Fruit fly (Drosophila melanogaster): ENCODE data around the gene fng.
A peak's percentile ranks its signal among the peaks of the same experiment; 100 is the strongest.

Gene fng

DNA sequence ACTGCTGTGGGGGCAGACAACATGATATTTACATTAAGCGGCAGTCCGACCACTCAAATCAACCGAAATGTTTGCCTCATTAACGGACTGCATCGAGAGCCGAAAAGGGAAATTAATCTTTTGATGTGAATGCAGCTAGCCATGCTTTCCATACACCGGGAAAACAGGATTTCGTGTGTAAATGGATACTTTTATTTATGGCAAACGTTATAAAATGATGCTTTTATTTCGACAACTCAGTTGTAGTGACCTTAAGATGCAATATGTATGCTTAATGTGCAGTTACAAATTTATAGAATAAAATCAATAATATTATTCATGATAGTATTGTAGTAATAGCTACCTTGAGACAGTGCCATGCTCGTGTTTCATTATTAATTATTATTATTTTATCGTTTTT, 17.8 kb downstream of the fng start:
- TF ChIP-seq Hnf4 (GFP tag; optimal IDR thresholded peaks at IDR 0.05): no peak
- TF ChIP-seq jim (GFP tag; optimal IDR thresholded peaks at IDR 0.05): no peak
- TF ChIP-seq psq (GFP tag; optimal IDR thresholded peaks at IDR 0.05): no peak
- TF ChIP-seq pan (optimal IDR thresholded peaks at IDR 0.05): no peak
- no peak for TF ChIP-seq foxo (GFP tag; optimal IDR thresholded peaks at IDR 0.05)
- TF ChIP-seq dl (GFP tag; optimal IDR thresholded peaks at IDR 0.05; ENCODE audit: insufficient read depth in 1 of 2, partially characterized antibody in 2 of 2): no peak
- TF ChIP-seq Hr83 (GFP tag; optimal IDR thresholded peaks at IDR 0.05; ENCODE audit: poor library complexity, severe bottlenecking): no peak
- no peak for TF ChIP-seq CG9705 (GFP tag; optimal IDR thresholded peaks at IDR 0.05)

DNA sequence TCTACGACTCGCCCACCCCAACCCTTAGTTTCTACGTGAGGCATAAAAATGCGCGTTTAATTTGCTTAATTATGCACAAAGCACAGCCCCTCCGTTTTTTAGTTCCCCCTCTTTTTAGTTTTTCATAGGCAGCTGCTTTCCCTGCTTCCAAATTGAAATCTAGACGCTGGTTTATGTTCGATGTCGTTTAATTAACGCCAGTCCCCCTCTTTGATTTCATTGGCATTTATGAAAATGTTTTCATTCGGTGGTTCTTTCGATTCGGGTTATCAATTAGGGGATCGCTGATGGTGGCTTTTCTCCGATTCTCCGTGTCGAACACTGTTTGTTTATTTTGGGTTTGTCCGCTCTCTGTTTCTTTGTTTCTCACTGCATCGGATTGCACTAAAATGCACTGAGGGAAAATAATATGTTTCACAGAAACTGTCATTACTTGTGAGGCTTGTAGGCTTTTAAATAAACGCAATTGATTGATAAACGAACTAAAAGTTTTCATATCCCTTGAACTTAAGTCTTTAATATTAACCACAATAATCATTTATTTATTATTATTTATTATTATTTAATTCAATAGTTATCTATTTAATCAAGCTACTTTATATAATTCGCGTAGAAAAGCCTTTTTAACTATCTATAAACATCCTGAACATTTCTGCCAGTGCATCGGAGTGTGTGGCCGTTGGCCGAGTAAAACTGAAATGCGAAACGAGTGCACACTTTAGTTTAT, 19.1 kb downstream of the fng start:
- TF ChIP-seq dl (GFP tag; optimal IDR thresholded peaks at IDR 0.05; ENCODE audit: insufficient read depth in 1 of 2, partially characterized antibody in 2 of 2) (no peak), sv (GFP tag; optimal IDR thresholded peaks at IDR 0.05) (no peak), usp (GFP tag; optimal IDR thresholded peaks at IDR 0.05) (no peak), OdsH (GFP tag; optimal IDR thresholded peaks at IDR 0.05) (no peak), ey (GFP tag; optimal IDR thresholded peaks at IDR 0.05) (no peak), CrebA (GFP tag; optimal IDR thresholded peaks at IDR 0.05; ENCODE audit: borderline replicate concordance) (no peak), Hr83 (GFP tag; optimal IDR thresholded peaks at IDR 0.05; ENCODE audit: poor library complexity, severe bottlenecking) (no peak), foxo (GFP tag; optimal IDR thresholded peaks at IDR 0.05) (peak in 1 of 2 experiments; percentile 48), CG9705 (GFP tag; optimal IDR thresholded peaks at IDR 0.05) (no peak), Mio (GFP tag; optimal IDR thresholded peaks at IDR 0.05) (no peak), Hr78 (GFP tag; optimal IDR thresholded peaks at IDR 0.05) (no peak), Rel (GFP tag; optimal IDR thresholded peaks at IDR 0.05) (no peak), Rel (tag; optimal IDR thresholded peaks at IDR 0.05) (no peak), Hnf4 (GFP tag; optimal IDR thresholded peaks at IDR 0.05) (no peak), tai (GFP tag; optimal IDR thresholded peaks at IDR 0.05) (no peak), Sp1 (GFP tag; optimal IDR thresholded peaks at IDR 0.05) (peak; percentile 29), woc (GFP tag; optimal IDR thresholded peaks at IDR 0.05) (no peak), sage (GFP tag; optimal IDR thresholded peaks at IDR 0.05) (no peak), jim (GFP tag; optimal IDR thresholded peaks at IDR 0.05) (no peak), brk (GFP tag; optimal IDR thresholded peaks at IDR 0.05) (no peak), Dif (GFP tag; optimal IDR thresholded peaks at IDR 0.05; ENCODE audit: partially characterized antibody) (no peak), rgr (GFP tag; optimal IDR thresholded peaks at IDR 0.05) (peak; percentile 7), HLH106 (tag; optimal IDR thresholded peaks at IDR 0.05) (peak; percentile 42), Vsx2 (GFP tag; optimal IDR thresholded peaks at IDR 0.05; ENCODE audit: partially characterized antibody) (no peak), GATAd (GFP tag; optimal IDR thresholded peaks at IDR 0.05) (no peak), lola (GFP tag; optimal IDR thresholded peaks at IDR 0.05) (no peak), CG32264 (GFP tag; optimal IDR thresholded peaks at IDR 0.05) (no peak), Abd-B (GFP tag; optimal IDR thresholded peaks at IDR 0.05) (no peak), fru (GFP tag; optimal IDR thresholded peaks at IDR 0.05) (peak; percentile 33), Jra (GFP tag; optimal IDR thresholded peaks at IDR 0.05) (no peak), psq (GFP tag; optimal IDR thresholded peaks at IDR 0.05) (peak; percentile 15), pan (optimal IDR thresholded peaks at IDR 0.05) (no peak), dsf (GFP tag; optimal IDR thresholded peaks at IDR 0.05; ENCODE audit: borderline replicate concordance) (no peak), h (GFP tag; optimal IDR thresholded peaks at IDR 0.05) (peak; percentile 37), N (GFP tag; optimal IDR thresholded peaks at IDR 0.05) (no peak), dmrt93B (GFP tag; optimal IDR thresholded peaks at IDR 0.05) (peak; percentile 25), br (GFP tag; optimal IDR thresholded peaks at IDR 0.05) (no peak), Dfd (GFP tag; optimal IDR thresholded peaks at IDR 0.05) (no peak), Myc (optimal IDR thresholded peaks at IDR 0.05) (no peak)
